Fruit fly (Drosophila melanogaster): Measurements from ENCODE around the gene CG12605.

CG12605 gene

DNA sequence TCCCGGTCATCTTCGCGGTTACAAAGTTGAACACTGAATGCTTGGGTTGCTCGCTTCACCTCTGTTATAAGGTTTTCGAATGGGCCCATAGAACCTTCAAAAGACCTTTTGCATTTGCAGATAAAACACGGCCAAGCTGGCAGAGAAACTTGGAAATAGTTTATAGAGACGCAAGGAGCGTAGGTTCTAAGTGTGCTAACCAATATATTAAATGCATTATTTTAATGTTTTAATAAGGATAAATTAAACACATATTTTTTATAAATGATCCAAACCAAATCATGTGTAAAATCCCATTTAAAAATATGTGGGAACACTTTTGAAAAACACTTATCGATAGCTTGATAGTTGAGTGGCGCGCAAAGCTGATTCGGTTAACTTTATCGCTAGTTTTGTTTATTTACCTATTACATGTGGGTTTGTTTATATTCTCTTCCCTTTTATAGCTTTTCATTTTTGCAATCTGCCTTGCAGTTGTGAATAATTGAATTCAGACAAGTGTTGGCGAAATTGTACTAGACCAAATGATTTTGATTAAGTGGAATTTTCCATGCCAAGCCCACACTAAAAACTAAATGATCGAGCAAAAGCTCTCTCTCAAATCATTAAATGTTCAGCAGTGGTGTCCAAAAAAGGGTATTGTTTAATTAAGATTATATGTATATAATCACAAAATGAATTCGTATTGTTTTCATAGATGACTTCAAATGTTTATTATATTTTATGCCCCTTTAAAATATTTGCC, 24.3 kb downstream of the CG12605 start, which contains the start of gene CG12766:
Gene CG12766, minus strand, starts transcription at position 51 of the 745 bp plus-strand sequence.
- peak; percentile 81 for TF ChIP-seq Eip78C (GFP tag)
- peak; percentile 36; the same call in 1 of the 2 replicates for TF ChIP-seq CG15336 (GFP tag; IDR thresholded peaks at IDR 0.05)
- peak; percentile 33; the same call in 1 of the 2 replicates for TF ChIP-seq Gug (GFP tag; IDR thresholded peaks at IDR 0.05)
- no peak for TF ChIP-seq CG9139 (GFP tag; optimal IDR thresholded peaks at IDR 0.05)
- TF ChIP-seq Ets96B (tag; optimal IDR thresholded peaks at IDR 0.05), result peak; percentile 16
- peak; percentile 70; the same call in 2 of the 3 replicates for TF ChIP-seq eg (GFP tag; IDR thresholded peaks at IDR 0.05)
- TF ChIP-seq CG8119 (GFP tag; IDR thresholded peaks at IDR 0.05), result no peak; the same call in 2 of the 3 replicates
- TF ChIP-seq achi (GFP tag; optimal IDR thresholded peaks at IDR 0.05), result no peak
- TF ChIP-seq CG6163 (GFP tag; IDR thresholded peaks at IDR 0.05), result peak; percentile 52; the same call in 2 of the 3 replicates
- TF ChIP-seq CG3919 (GFP tag; optimal IDR thresholded peaks at IDR 0.05), result peak; percentile 9
- TF ChIP-seq svp (GFP tag), result peak; percentile 10
- TF ChIP-seq CG11294 (GFP tag; IDR thresholded peaks at IDR 0.05), result 0 out of 2 replicates have a peak, but pooled peaks have one; percentile 8
- peak; percentile 46 for TF ChIP-seq Hr4 (GFP tag; optimal IDR thresholded peaks at IDR 0.05)

DNA sequence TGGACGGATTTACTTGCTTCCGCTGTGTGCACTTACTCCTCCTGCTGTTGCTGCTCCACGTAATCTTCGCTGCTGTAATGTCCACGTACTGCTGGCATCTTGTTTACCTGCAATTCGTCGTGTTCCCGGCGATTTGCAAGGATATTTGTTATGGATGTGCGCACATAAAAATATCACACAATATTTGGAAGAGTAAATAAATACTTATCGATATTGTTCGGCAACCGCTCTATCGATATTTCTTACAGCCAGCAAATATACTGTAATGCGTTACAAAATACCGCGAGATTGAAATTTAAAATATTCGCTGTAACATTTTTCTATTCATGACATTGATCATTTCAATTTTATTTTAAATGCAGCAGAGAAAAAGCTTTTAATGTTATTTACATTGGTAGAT, 26.8 kb downstream of the CG12605 start, which contains the start of gene CG10866:
Gene CG10866, minus strand, starts transcription at position 187 of the 400 bp plus-strand sequence.
- TF ChIP-seq vri (GFP tag; optimal IDR thresholded peaks at IDR 0.05) (no peak), Eip78C (GFP tag) (peak; percentile 36), svp (GFP tag) (peak; percentile 34), Lpt (GFP tag; optimal IDR thresholded peaks at IDR 0.05) (no peak), fkh (GFP tag; optimal IDR thresholded peaks at IDR 0.05) (peak; percentile 82), CG7368 (GFP tag; optimal IDR thresholded peaks at IDR 0.05) (no peak)

dm6 chr3L:3935567-3936207, 28.9 kb downstream of the CG12605 start, which contains the start of gene Eip63F-1:
Gene Eip63F-1, minus strand, starts transcription at chr3L:3935617.
- peak; percentile 44; the same call in 1 of the 2 replicates for TF ChIP-seq Gug (GFP tag; IDR thresholded peaks at IDR 0.05)
- TF ChIP-seq Sox15 (GFP tag; optimal IDR thresholded peaks at IDR 0.05), result no peak
- no peak for TF ChIP-seq Hr38 (GFP tag; optimal IDR thresholded peaks at IDR 0.05)
- TF ChIP-seq CG8119 (GFP tag; IDR thresholded peaks at IDR 0.05), result peak; percentile 50
- no peak for TF ChIP-seq CG3032 (tag; optimal IDR thresholded peaks at IDR 0.05)
- TF ChIP-seq CG8632 (GFP tag; optimal IDR thresholded peaks at IDR 0.05), result no peak
- no peak for TF ChIP-seq CG11294 (GFP tag; IDR thresholded peaks at IDR 0.05)
- peak in 1 of 2 experiments; percentile 45 for TF ChIP-seq salr (GFP tag; optimal IDR thresholded peaks at IDR 0.05)
- peak; percentile 20 for TF ChIP-seq pdm3 (GFP tag; optimal IDR thresholded peaks at IDR 0.05)
- no peak for TF ChIP-seq CG9139 (GFP tag; optimal IDR thresholded peaks at IDR 0.05)
- no peak for TF ChIP-seq acj6 (GFP tag; optimal IDR thresholded peaks at IDR 0.05)
- TF ChIP-seq svp (GFP tag), result peak; percentile 62
- TF ChIP-seq ss (GFP tag; optimal IDR thresholded peaks at IDR 0.05), result no peak
- TF ChIP-seq CG10669 (GFP tag; optimal IDR thresholded peaks at IDR 0.05), result no peak
- peak; percentile 19 for TF ChIP-seq Met (GFP tag; optimal IDR thresholded peaks at IDR 0.05)
- TF ChIP-seq CG6276 (GFP tag; optimal IDR thresholded peaks at IDR 0.05), result peak; percentile 51
- peak; percentile 12 for TF ChIP-seq CG4318 (GFP tag; optimal IDR thresholded peaks at IDR 0.05)
- no peak for TF ChIP-seq CG6808 (GFP tag; optimal IDR thresholded peaks at IDR 0.05)
- TF ChIP-seq fd59A (GFP tag; optimal IDR thresholded peaks at IDR 0.05), result no peak
- TF ChIP-seq Eip93F (GFP tag; optimal IDR thresholded peaks at IDR 0.05), result no peak
- TF ChIP-seq Eip75B (GFP tag; optimal IDR thresholded peaks at IDR 0.05), result no peak
- TF ChIP-seq dsx (GFP tag; optimal IDR thresholded peaks at IDR 0.05; ENCODE audit: poor library complexity, severe bottlenecking), result no peak
- peak; percentile 27 for TF ChIP-seq esn (GFP tag; optimal IDR thresholded peaks at IDR 0.05)
- TF ChIP-seq OdsH (GFP tag; optimal IDR thresholded peaks at IDR 0.05), result peak; percentile 54
- TF ChIP-seq CG15336 (GFP tag; IDR thresholded peaks at IDR 0.05), result peak; percentile 62
- TF ChIP-seq Sox102F (GFP tag; optimal IDR thresholded peaks at IDR 0.05), result no peak
- no peak for TF ChIP-seq fkh (GFP tag; optimal IDR thresholded peaks at IDR 0.05)
- TF ChIP-seq topi (GFP tag; optimal IDR thresholded peaks at IDR 0.05), result no peak
- no peak for TF ChIP-seq lz (GFP tag; optimal IDR thresholded peaks at IDR 0.05)
- TF ChIP-seq Lpt (GFP tag; optimal IDR thresholded peaks at IDR 0.05), result no peak
- TF ChIP-seq fd85E (GFP tag; optimal IDR thresholded peaks at IDR 0.05), result no peak
- TF ChIP-seq CG1621 (tag; optimal IDR thresholded peaks at IDR 0.05), result no peak
- TF ChIP-seq CG3919 (GFP tag; optimal IDR thresholded peaks at IDR 0.05), result peak; percentile 37
- TF ChIP-seq cyc (GFP tag; optimal IDR thresholded peaks at IDR 0.05), result peak; percentile 4
- TF ChIP-seq Smox (GFP tag; optimal IDR thresholded peaks at IDR 0.05), result no peak
- peak; percentile 66 for TF ChIP-seq Hr4 (GFP tag; optimal IDR thresholded peaks at IDR 0.05)

Data from whole organism, prepupa.